Fruit fly (Drosophila melanogaster) whole organism, embryonic: ENCODE measurements around the gene CG44838.

Experiments
- Atf3 ChIP-seq: fragments of 200-800 bp; sonication (Bioruptor generic); optimal IDR thresholded peaks from 3 replicates; lab custom pipeline; 2016; ENCODE audit warnings: missing biosample characterization, missing genetic modification characterization
- B-H1 ChIP-seq: fragments of 200-800 bp; sonication (Bioruptor generic); IDR thresholded peaks from 3 replicates; pipeline ENCODE4 v1.3.6; 2022; ENCODE audit warnings: missing biosample characterization, missing genetic modification characterization
- CG10209 ChIP-seq: fragments of 200-800 bp; sonication (Bioruptor generic); optimal IDR thresholded peaks from 3 replicates; lab custom pipeline; 2017; ENCODE audit warnings: missing biosample characterization, mild to moderate bottlenecking, missing genetic modification characterization, missing genetic modification reagents
- CG10267 ChIP-seq: fragments of 200-800 bp; sonication (Bioruptor generic); optimal IDR thresholded peaks from 2 replicates; lab custom pipeline; 2018; ENCODE audit warnings: missing biosample characterization, mild to moderate bottlenecking, missing genetic modification characterization, moderate library complexity
- CG10431 ChIP-seq: fragments of 200-800 bp; sonication (Bioruptor generic); optimal IDR thresholded peaks from 3 replicates; lab custom pipeline; 2018; ENCODE audit warnings: missing biosample characterization, mild to moderate bottlenecking, missing genetic modification characterization
- CG10543 ChIP-seq: fragments of 200-800 bp; sonication (Bioruptor generic); optimal IDR thresholded peaks from 3 replicates; lab custom pipeline; 2017; ENCODE audit warnings: missing biosample characterization, mild to moderate bottlenecking, missing genetic modification characterization, moderate library complexity
- CG11696 ChIP-seq: fragments of 200-800 bp; sonication (Bioruptor generic); IDR thresholded peaks from 2 replicates; pipeline ENCODE4 v1.3.6; 2022; ENCODE audit warnings: missing biosample characterization, missing genetic modification characterization
- CG12071 ChIP-seq: fragments of 200-800 bp; sonication (Bioruptor generic); optimal IDR thresholded peaks from 3 replicates; lab custom pipeline; 2018; ENCODE audit warnings: missing biosample characterization, mild to moderate bottlenecking, missing genetic modification characterization
- CG13296 ChIP-seq: fragments of 200-800 bp; sonication (Bioruptor generic); optimal IDR thresholded peaks from 3 replicates; lab custom pipeline; 2018; ENCODE audit warnings: missing biosample characterization, mild to moderate bottlenecking, missing genetic modification characterization
- CG13624 ChIP-seq: fragments of 200-800 bp; sonication (Bioruptor generic); optimal IDR thresholded peaks from 2 replicates; lab custom pipeline; 2016; ENCODE audit warnings: missing biosample characterization, missing genetic modification characterization
- CG1603 ChIP-seq: fragments of 200-800 bp; sonication (Bioruptor generic); optimal IDR thresholded peaks from 2 replicates; lab custom pipeline; 2019; ENCODE audit warnings: missing biosample characterization, mild to moderate bottlenecking, missing genetic modification characterization, moderate library complexity
- CG17568 ChIP-seq: fragments of 200-800 bp; sonication (Bioruptor generic); optimal IDR thresholded peaks from 2 replicates; lab custom pipeline; 2018; ENCODE audit warnings: missing biosample characterization, mild to moderate bottlenecking, missing genetic modification characterization, moderate library complexity
- CG17829 ChIP-seq: fragments of 200-800 bp; optimal IDR thresholded peaks from 2 replicates; lab custom pipeline; 2019; ENCODE audit warnings: missing biosample characterization, mild to moderate bottlenecking, missing genetic modification characterization, moderate library complexity
- CG31441 ChIP-seq: fragments of 200-800 bp; sonication (Bioruptor generic); IDR thresholded peaks from 2 replicates; pipeline ENCODE4 v1.3.6; 2022; ENCODE audit warnings: missing biosample characterization, missing genetic modification characterization
- CG3407 ChIP-seq: fragments of 200-800 bp; sonication (Bioruptor generic); optimal IDR thresholded peaks from 2 replicates; lab custom pipeline; 2018; ENCODE audit warnings: missing biosample characterization, mild to moderate bottlenecking, missing genetic modification characterization
- CG34422 ChIP-seq: fragments of 200-800 bp; sonication (Bioruptor generic); IDR thresholded peaks from 3 replicates; pipeline ENCODE4 v1.3.6; 2022; ENCODE audit warnings: missing biosample characterization, missing genetic modification characterization
- CG4404 ChIP-seq: fragments of 200-800 bp; sonication (Bioruptor generic); IDR thresholded peaks from 2 replicates; pipeline ENCODE4 v1.3.6; 2022; ENCODE audit warnings: missing biosample characterization, missing genetic modification characterization
- CG6689 ChIP-seq: fragments of 200-800 bp; sonication (Bioruptor generic); IDR thresholded peaks from 2 replicates; pipeline ENCODE4 v1.3.6; 2022; ENCODE audit warnings: missing biosample characterization, missing genetic modification characterization
- CG7839 ChIP-seq: fragments of 200-800 bp; sonication (Bioruptor generic); optimal IDR thresholded peaks from 3 replicates; lab custom pipeline; 2018; ENCODE audit warnings: missing biosample characterization, mild to moderate bottlenecking, missing genetic modification characterization, moderate library complexity
- CG8290 ChIP-seq, 3 experiments: fragments of 200-800 bp; sonication (Bioruptor generic); optimal IDR thresholded peaks; 2 replicates each; lab custom pipeline; 2016 to 2019; ENCODE audit warnings: missing biosample characterization in 3 of 3, missing genetic modification characterization in 3 of 3, mild to moderate bottlenecking in 2 of 3, moderate library complexity in 1 of 3
- CG8478 ChIP-seq: fragments of >200 bp; optimal IDR thresholded peaks from 2 replicates; lab custom pipeline; 2018
- E2f1 ChIP-seq: fragments of 200-800 bp; sonication (Bioruptor generic); IDR thresholded peaks from 2 replicates; pipeline ENCODE4 v1.3.6; 2022; ENCODE audit warnings: missing biosample characterization, missing genetic modification characterization
- Gug ChIP-seq: fragments of 200-800 bp; sonication (Bioruptor generic); IDR thresholded peaks from 4 replicates; pipeline ENCODE4 v1.3.6; 2022; ENCODE audit warnings: missing biosample characterization, missing genetic modification characterization
- H15 ChIP-seq: fragments of 200-800 bp; sonication (Bioruptor generic); IDR thresholded peaks from 3 replicates; pipeline ENCODE4 v1.3.6; 2022; ENCODE audit warnings: missing biosample characterization, missing genetic modification characterization
- Hmx ChIP-seq: fragments of 200-800 bp; sonication (Bioruptor generic); optimal IDR thresholded peaks from 2 replicates; lab custom pipeline; 2016; ENCODE audit warnings: missing biosample characterization, missing genetic modification characterization
- Mad ChIP-seq: fragments of 200-800 bp; sonication (Bioruptor generic); optimal IDR thresholded peaks from 2 replicates; lab custom pipeline; 2016; ENCODE audit warnings: missing biosample characterization, missing genetic modification characterization
- Mes4 ChIP-seq: fragments of 200-800 bp; sonication (Bioruptor generic); optimal IDR thresholded peaks from 2 replicates; lab custom pipeline; 2016; ENCODE audit warnings: missing biosample characterization, missing genetic modification characterization
- Oli ChIP-seq: fragments of 200-800 bp; sonication (Bioruptor generic); optimal IDR thresholded peaks from 2 replicates; lab custom pipeline; 2018; ENCODE audit warnings: missing biosample characterization, mild to moderate bottlenecking, missing genetic modification characterization, moderate library complexity
- Sry-δ ChIP-seq: fragments of 200-800 bp; sonication (Bioruptor generic); optimal IDR thresholded peaks from 2 replicates; lab custom pipeline; 2016; ENCODE audit warnings: missing biosample characterization, missing genetic modification characterization
- ab ChIP-seq: fragments of 200-800 bp; sonication (Bioruptor generic); optimal IDR thresholded peaks from 2 replicates; lab custom pipeline; 2016; ENCODE audit warnings: missing biosample characterization, missing genetic modification characterization
- al ChIP-seq: fragments of 200-800 bp; sonication (Bioruptor generic); IDR thresholded peaks from 2 replicates; pipeline ENCODE4 v1.3.6; 2022; ENCODE audit warnings: missing biosample characterization, missing genetic modification characterization
- cad ChIP-seq: fragments of >200 bp; optimal IDR thresholded peaks from 2 replicates; lab custom pipeline; 2017; ENCODE audit warnings: missing biosample characterization, missing genetic modification characterization
- chif ChIP-seq, 2 experiments: fragments of 200-800 bp; sonication (Bioruptor generic); optimal IDR thresholded peaks; 3 replicates each; lab custom pipeline; 2016; ENCODE audit warnings: missing biosample characterization in 2 of 2, missing genetic modification characterization in 2 of 2
- crol ChIP-seq: fragments of 200-800 bp; sonication (Bioruptor generic); IDR thresholded peaks from 2 replicates; pipeline ENCODE4 v1.3.6; 2022; ENCODE audit warnings: missing biosample characterization, missing genetic modification characterization
- crp ChIP-seq, 2 experiments: fragments of 200-800 bp; sonication (Bioruptor generic); optimal IDR thresholded peaks; 2 replicates in 1 of 2; 3 replicates in 1 of 2; lab custom pipeline; 2017; ENCODE audit warnings: missing biosample characterization in 2 of 2, missing genetic modification characterization in 2 of 2, mild to moderate bottlenecking in 1 of 2, moderate library complexity in 1 of 2
- da ChIP-seq: fragments of 200-800 bp; sonication (Bioruptor generic); optimal IDR thresholded peaks from 2 replicates; lab custom pipeline; 2016; ENCODE audit warnings: missing biosample characterization, missing genetic modification characterization
- danr ChIP-seq: fragments of 200-800 bp; sonication (Bioruptor generic); IDR thresholded peaks from 2 replicates; pipeline ENCODE4 v1.3.6; 2022; ENCODE audit warnings: missing biosample characterization, missing genetic modification characterization
- ewg ChIP-seq: fragments of 200-800 bp; sonication (Bioruptor generic); optimal IDR thresholded peaks from 3 replicates; lab custom pipeline; 2017; ENCODE audit warnings: mild to moderate bottlenecking, missing biosample characterization, missing genetic modification reagents, missing genetic modification characterization
- gcm2 ChIP-seq: fragments of 200-800 bp; sonication (Bioruptor generic); optimal IDR thresholded peaks from 2 replicates; lab custom pipeline; 2016; ENCODE audit warnings: missing biosample characterization, missing genetic modification characterization
- jing ChIP-seq: fragments of 200-800 bp; sonication (Bioruptor generic); optimal IDR thresholded peaks from 2 replicates; lab custom pipeline; 2018; ENCODE audit warnings: missing biosample characterization, mild to moderate bottlenecking, missing genetic modification characterization
- ken ChIP-seq: fragments of 200-800 bp; sonication (Bioruptor generic); IDR thresholded peaks from 3 replicates; pipeline ENCODE4 v1.3.6; 2022; ENCODE audit warnings: missing biosample characterization, missing genetic modification characterization
- mam ChIP-seq: fragments of 200-800 bp; sonication (Bioruptor generic); optimal IDR thresholded peaks from 3 replicates; lab custom pipeline; 2016; ENCODE audit warnings: missing biosample characterization, missing genetic modification characterization
- ranshi ChIP-seq: fragments of 200-800 bp; sonication (Bioruptor generic); IDR thresholded peaks from 2 replicates; pipeline ENCODE4 v1.3.6; 2022; ENCODE audit warnings: missing biosample characterization, missing genetic modification characterization
- salm ChIP-seq: fragments of 200-800 bp; sonication (Bioruptor generic); optimal IDR thresholded peaks from 2 replicates; lab custom pipeline; 2018; ENCODE audit warnings: missing biosample characterization, mild to moderate bottlenecking, missing genetic modification characterization
- sna ChIP-seq: fragments of 200-800 bp; sonication (Bioruptor generic); IDR thresholded peaks from 2 replicates; pipeline ENCODE4 v1.3.6; 2022; ENCODE audit warnings: missing biosample characterization, missing genetic modification characterization; ENCODE audit not compliant: partially characterized antibody
- sug ChIP-seq: fragments of 200-800 bp; optimal IDR thresholded peaks from 2 replicates; lab custom pipeline; 2019; ENCODE audit warnings: missing biosample characterization, mild to moderate bottlenecking, missing genetic modification characterization, moderate library complexity
- tap ChIP-seq: fragments of 200-800 bp; optimal IDR thresholded peaks from 3 replicates; lab custom pipeline; 2019; ENCODE audit warnings: missing biosample characterization, mild to moderate bottlenecking, missing genetic modification characterization, moderate library complexity
- toy ChIP-seq: fragments of 200-800 bp; sonication (Bioruptor generic); IDR thresholded peaks from 2 replicates; pipeline ENCODE4 v1.3.6; 2022; ENCODE audit warnings: missing biosample characterization, missing genetic modification characterization
- twi ChIP-seq: fragments of 200-800 bp; optimal IDR thresholded peaks from 2 replicates; lab custom pipeline; 2019; ENCODE audit warnings: missing biosample characterization, mild to moderate bottlenecking, missing genetic modification characterization, moderate library complexity

Gene CG44838

DNA sequence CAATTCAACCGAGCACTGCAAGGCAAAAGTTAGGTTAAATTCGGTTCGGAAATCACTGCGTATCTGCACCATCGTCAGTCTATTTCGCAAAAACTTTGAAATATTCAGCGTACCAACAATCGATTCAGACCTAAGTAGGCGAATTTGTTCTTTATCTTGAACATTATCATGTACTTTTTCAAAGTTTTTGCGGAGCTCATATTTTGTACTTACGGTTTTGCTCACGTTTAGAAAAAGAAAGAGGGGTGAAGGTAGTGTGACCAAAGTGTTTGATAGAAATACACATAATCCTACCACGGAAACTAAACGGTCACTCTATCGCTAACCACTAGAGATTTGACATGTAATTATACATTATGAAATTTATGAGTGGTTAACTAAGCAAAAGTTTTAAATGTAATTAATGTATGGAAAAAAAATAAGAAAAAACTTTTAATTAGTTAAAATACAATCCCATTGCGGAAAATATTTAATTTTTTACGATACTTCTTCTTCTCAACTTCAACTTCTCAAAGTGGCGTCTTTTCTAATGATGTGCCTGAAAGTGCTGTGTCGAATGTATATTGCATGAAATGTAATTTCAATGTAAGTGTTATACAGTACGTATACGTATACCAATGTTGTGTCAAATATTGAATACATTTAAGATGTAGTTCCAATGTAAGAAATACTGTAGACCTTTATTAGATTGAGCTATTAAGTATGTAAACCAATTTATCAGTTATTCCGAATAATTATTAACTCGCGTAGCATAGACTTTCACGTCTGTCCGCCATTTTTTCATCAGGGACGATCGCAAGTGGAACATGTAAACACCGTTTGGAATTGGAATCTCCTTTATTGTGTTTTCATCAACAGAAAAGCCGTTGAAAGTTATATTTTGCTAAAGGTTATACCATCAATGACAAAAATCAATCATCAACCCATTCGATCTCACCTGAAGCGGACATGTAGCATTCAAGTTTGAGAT lies 50.7 kb downstream of the CG44838 start, which contains the start of gene RpS9:
Gene RpS9 (minus strand): TSS at position 245 of the 970 bp plus-strand sequence.
- TF ChIP-seq cad (GFP tag; lab: Kevin White, UChicago) = no peak
- TF ChIP-seq CG10431 = no peak
- TF ChIP-seq crp (GFP tag; optimal IDR thresholded peaks at IDR 0.05; lab: Kevin White, UChicago) = no peak
- peak; percentile 48; the same call in 1 of the 3 replicates for TF ChIP-seq CG34422 (GFP tag; lab: Robert Waterston, UW)
- TF ChIP-seq CG8290 (GFP tag; optimal IDR thresholded peaks at IDR 0.05; lab: Kevin White, UChicago) = peak; percentile 20
- peak in 1 of 2 experiments; percentile 65 for TF ChIP-seq CG8290 (tag; optimal IDR thresholded peaks at IDR 0.05; lab: Kevin White, UChicago)
- peak; percentile 9 for TF ChIP-seq gcm2 (GFP tag; lab: Kevin White, UChicago)
- TF ChIP-seq CG12071 (GFP tag; lab: Kevin White, UChicago) = peak; percentile 20
- TF ChIP-seq tap (tag; lab: Kevin White, UChicago) = no peak
- TF ChIP-seq chif (GFP tag; optimal IDR thresholded peaks at IDR 0.05; lab: Kevin White, UChicago) = no peak
- no peak for TF ChIP-seq sna (GFP tag; lab: Robert Waterston, UW)
- TF ChIP-seq CG7839 = peak; percentile 43
- no peak; the same call in 2 of the 3 replicates for TF ChIP-seq B-H1 (GFP tag; lab: Robert Waterston, UW)
- TF ChIP-seq ewg (GFP tag; lab: Kevin White, UChicago) = no peak
- TF ChIP-seq ranshi (GFP tag; lab: Robert Waterston, UW) = no peak; the same call in 1 of the 2 replicates
- no peak for TF ChIP-seq ken (GFP tag; lab: Robert Waterston, UW)
- TF ChIP-seq ab (GFP tag; lab: Kevin White, UChicago) = no peak
- no peak for TF ChIP-seq CG13624 (GFP tag; lab: Kevin White, UChicago)
- no peak for TF ChIP-seq danr (GFP tag; lab: Robert Waterston, UW)
- TF ChIP-seq Hmx (GFP tag; lab: Kevin White, UChicago) = no peak
- no peak for TF ChIP-seq twi (tag; lab: Kevin White, UChicago)
- no peak for TF ChIP-seq jing
- TF ChIP-seq Mad = no peak
- TF ChIP-seq da (GFP tag; lab: Kevin White, UChicago) = no peak
- no peak for TF ChIP-seq crol (GFP tag; lab: Robert Waterston, UW)
- TF ChIP-seq CG17829 (tag; lab: Kevin White, UChicago) = peak; percentile 36
- TF ChIP-seq Atf3 (GFP tag; lab: Kevin White, UChicago) = no peak
- peak; percentile 35 for TF ChIP-seq CG10543 (GFP tag; lab: Kevin White, UChicago)
- no peak for TF ChIP-seq CG10209
- TF ChIP-seq CG10267 (tag; lab: Kevin White, UChicago) = peak; percentile 46
- peak; percentile 19 for TF ChIP-seq salm
- TF ChIP-seq CG17568 (GFP tag; lab: Kevin White, UChicago) = peak; percentile 73
- TF ChIP-seq mam = no peak
- TF ChIP-seq al (GFP tag; lab: Robert Waterston, UW) = no peak
- no peak for TF ChIP-seq CG4404 (GFP tag; lab: Robert Waterston, UW)
- TF ChIP-seq CG1603 (tag; lab: Kevin White, UChicago) = peak; percentile 22
- TF ChIP-seq CG3407 (GFP tag; lab: Kevin White, UChicago) = no peak
- TF ChIP-seq Oli (tag; lab: Kevin White, UChicago) = no peak
- TF ChIP-seq Sry-δ = no peak
- TF ChIP-seq Mes4 = peak; percentile 68
- TF ChIP-seq H15 (GFP tag; lab: Robert Waterston, UW) = no peak
- no peak for TF ChIP-seq E2f1 (GFP tag; lab: Robert Waterston, UW)
- TF ChIP-seq CG31441 (GFP tag; lab: Robert Waterston, UW) = no peak; the same call in 1 of the 2 replicates
- no peak for TF ChIP-seq CG8478
- no peak for TF ChIP-seq toy (GFP tag; lab: Robert Waterston, UW)
- no peak for TF ChIP-seq Gug (GFP tag; lab: Robert Waterston, UW)
- TF ChIP-seq CG6689 (GFP tag; lab: Robert Waterston, UW) = no peak
- TF ChIP-seq CG11696 (GFP tag; lab: Robert Waterston, UW) = no peak
- TF ChIP-seq sug (tag; lab: Kevin White, UChicago) = peak; percentile 39
- TF ChIP-seq CG13296 = peak; percentile 75
